Worm (Caenorhabditis elegans): Measurements from ENCODE around the gene B0524.2.

Gene B0524.2

ce11 chrIII:1923419-1924318 is 29.8 kb downstream of the B0524.2 start (continued):
- TF ChIP-seq lag-1 (GFP tag; IDR thresholded peaks at IDR 0.05): 0 out of 2 replicates have a peak, but pooled peaks have one; percentile 22
- TF ChIP-seq snpc-3.4 (tag; optimal IDR thresholded peaks at IDR 0.05): no peak
- no peak for TF ChIP-seq ccch-3 (GFP tag; optimal IDR thresholded peaks at IDR 0.05)
- TF ChIP-seq B0035.1 (tag; optimal IDR thresholded peaks at IDR 0.05): peak; percentile 52
- 0 out of 2 replicates have a peak, but pooled peaks have one; percentile 16 for TF ChIP-seq Y67H2A.10 (GFP tag; conservative IDR thresholded peaks at IDR 0.05)
- no peak for TF ChIP-seq ztf-25 (GFP tag; IDR thresholded peaks at IDR 0.05)
- TF ChIP-seq nhr-90 (tag; optimal IDR thresholded peaks at IDR 0.05): no peak
- no peak for TF ChIP-seq akir-1 (GFP tag; optimal IDR thresholded peaks at IDR 0.05)
- TF ChIP-seq bed-2 (GFP tag; IDR thresholded peaks at IDR 0.05): no peak
- TF ChIP-seq rcor-1 (GFP tag; IDR thresholded peaks at IDR 0.05): peak; percentile 15; the same call in 1 of the 2 replicates
- TF ChIP-seq rpc-1 (optimal IDR thresholded peaks at IDR 0.05): no peak
- no peak for TF ChIP-seq rpc-1 (tag; optimal IDR thresholded peaks at IDR 0.05)
- no peak for TF ChIP-seq ceh-100 (GFP tag; IDR thresholded peaks at IDR 0.05)
- TF ChIP-seq ama-1 (optimal IDR thresholded peaks at IDR 0.05): no peak
- TF ChIP-seq ama-1 (GFP tag; optimal IDR thresholded peaks at IDR 0.05): no peak
- TF ChIP-seq F52B5.7 (tag; optimal IDR thresholded peaks at IDR 0.05): peak; percentile 27
- no peak for TF ChIP-seq sdz-38 (tag; optimal IDR thresholded peaks at IDR 0.05)
- no peak for TF ChIP-seq nhr-179 (tag; optimal IDR thresholded peaks at IDR 0.05)
- TF ChIP-seq dpl-1 (GFP tag; optimal IDR thresholded peaks at IDR 0.05): peak; percentile 30
- TF ChIP-seq nhr-80 (tag; optimal IDR thresholded peaks at IDR 0.05): peak; percentile 31
- TF ChIP-seq lin-54 (GFP tag; optimal IDR thresholded peaks at IDR 0.05): peak; percentile 36
- TF ChIP-seq lsy-27 (tag; optimal IDR thresholded peaks at IDR 0.05; ENCODE audit: borderline replicate concordance, insufficient read depth): no peak
- TF ChIP-seq unc-130 (GFP tag; optimal IDR thresholded peaks at IDR 0.05): no peak
- TF ChIP-seq ZK185.1 (tag; optimal IDR thresholded peaks at IDR 0.05; ENCODE audit: poor library complexity, severe bottlenecking): no peak
- TF ChIP-seq nfyb-1 (GFP tag; IDR thresholded peaks at IDR 0.05): peak; percentile 76
- no peak for TF ChIP-seq snpc-1.3 (tag; optimal IDR thresholded peaks at IDR 0.05; ENCODE audit: insufficient read depth)
- TF ChIP-seq let-526 (GFP tag; IDR thresholded peaks at IDR 0.05): no peak
- TF ChIP-seq lin-40 (tag; optimal IDR thresholded peaks at IDR 0.05): peak; percentile 93
- TF ChIP-seq Y56A3A.18 (GFP tag; IDR thresholded peaks at IDR 0.05): no peak
- TF ChIP-seq B0261.1 (tag; optimal IDR thresholded peaks at IDR 0.05): no peak
- TF ChIP-seq aptf-3 (GFP tag; IDR thresholded peaks at IDR 0.05): no peak
- TF ChIP-seq him-1 (tag; optimal IDR thresholded peaks at IDR 0.05): no peak
- TF ChIP-seq Y53F4B.3 (GFP tag; IDR thresholded peaks at IDR 0.05): no peak
- TF ChIP-seq ekl-4 (GFP tag; IDR thresholded peaks at IDR 0.05): 0 out of 2 replicates have a peak, but pooled peaks have one; percentile 35
- 0 out of 2 replicates have a peak, but pooled peaks have one; percentile 8 for TF ChIP-seq egl-44 (GFP tag; IDR thresholded peaks at IDR 0.05)
- TF ChIP-seq ztf-18 (tag; optimal IDR thresholded peaks at IDR 0.05): no peak
- no peak for TF ChIP-seq F55B11.4 (tag; optimal IDR thresholded peaks at IDR 0.05; ENCODE audit: borderline replicate concordance, insufficient read depth)
- TF ChIP-seq repo-1 (tag; optimal IDR thresholded peaks at IDR 0.05): no peak
- TF ChIP-seq ceh-27 (GFP tag; optimal IDR thresholded peaks at IDR 0.05): peak; percentile 93
- TF ChIP-seq lir-1 (GFP tag; conservative IDR thresholded peaks at IDR 0.05): peak; percentile 65
- no peak for TF ChIP-seq hlh-26 (GFP tag; conservative IDR thresholded peaks at IDR 0.05)
- TF ChIP-seq gei-17 (GFP tag; optimal IDR thresholded peaks at IDR 0.05): peak; percentile 56
- no peak for TF ChIP-seq F49E8.2 (tag; optimal IDR thresholded peaks at IDR 0.05; ENCODE audit: insufficient read depth)
- TF ChIP-seq ceh-91 (GFP tag; IDR thresholded peaks at IDR 0.05): no peak
- TF ChIP-seq die-1 (tag; optimal IDR thresholded peaks at IDR 0.05): peak; percentile 49
- peak; percentile 16 for TF ChIP-seq athp-1 (tag; optimal IDR thresholded peaks at IDR 0.05)
- no peak for TF ChIP-seq nfya-1 (tag; optimal IDR thresholded peaks at IDR 0.05; ENCODE audit: borderline replicate concordance, insufficient read depth)
